Worm (Caenorhabditis elegans) whole organism, L1 larva: ENCODE results near the gene coh-3.

Experiments used
- C04F5.9 ChIP-seq: sonication (generic microtip); optimal IDR thresholded peaks from 2 replicates; lab custom pipeline; 2016; ENCODE audit warnings: missing genetic modification characterization, missing compliant biosample characterization
- C16A3.4 ChIP-seq: fragments of 150-350 bp; optimal IDR thresholded peaks from 2 replicates; lab custom pipeline; 2014; ENCODE audit warnings: missing biosample characterization, missing genetic modification characterization
- C34B4.2 ChIP-seq: sonication (generic microtip); optimal IDR thresholded peaks from 2 replicates; lab custom pipeline; 2017; ENCODE audit warnings: mild to moderate bottlenecking, missing genetic modification characterization, missing compliant biosample characterization
- Y116A8C.19 ChIP-seq: sonication (generic microtip); optimal IDR thresholded peaks from 2 replicates; lab custom pipeline; 2016; ENCODE audit warnings: missing compliant biosample characterization, missing genetic modification characterization, borderline replicate concordance
- aha-1 ChIP-seq: fragments of 150-350 bp; optimal IDR thresholded peaks from 2 replicates; lab custom pipeline; 2014; ENCODE audit warnings: missing biosample characterization, missing genetic modification characterization
- alr-1 ChIP-seq: fragments of 200-800 bp; sonication (Bioruptor generic); optimal IDR thresholded peaks from 2 replicates; lab custom pipeline; 2018; ENCODE audit warnings: borderline replicate concordance, mild to moderate bottlenecking, missing genetic modification characterization, missing compliant biosample characterization
- aly-2 ChIP-seq: fragments of 150-350 bp; optimal IDR thresholded peaks from 2 replicates; lab custom pipeline; 2014; ENCODE audit warnings: missing biosample characterization, missing genetic modification characterization
- ama-1 ChIP-seq: fragments of 150-350 bp; optimal IDR thresholded peaks from 2 replicates; lab custom pipeline; 2014
- blmp-1 ChIP-seq: fragments of 150-350 bp; optimal IDR thresholded peaks from 2 replicates; lab custom pipeline; 2014; ENCODE audit warnings: missing biosample characterization, missing genetic modification characterization
- ceh-90 ChIP-seq: sonication (generic microtip); optimal IDR thresholded peaks from 2 replicates; lab custom pipeline; 2016; ENCODE audit warnings: missing genetic modification characterization, missing compliant biosample characterization
- dpl-1 ChIP-seq, 3 experiments: fragments of 150-350 bp in 2 of 3; sonication (generic microtip) in 1 of 3; optimal IDR thresholded peaks; 2 replicates each; lab custom pipeline; 2014 to 2017; ENCODE audit warnings: missing biosample characterization in 3 of 3, missing genetic modification characterization in 3 of 3, missing genetic modification reagents in 3 of 3
- dsc-1 ChIP-seq: sonication (generic microtip); optimal IDR thresholded peaks from 2 replicates; lab custom pipeline; 2016; ENCODE audit warnings: mild to moderate bottlenecking, missing genetic modification characterization, missing compliant biosample characterization
- efl-1 ChIP-seq, 4 experiments: fragments of 150-350 bp; optimal IDR thresholded peaks in 3 of 4; peaks in 1 of 4; 1 replicate in 1 of 4; 2 replicates in 3 of 4; lab custom pipeline; 2014; ENCODE audit warnings: missing biosample characterization in 2 of 4, missing genetic modification characterization in 2 of 4, missing genetic modification reagents in 2 of 4
- egl-13 ChIP-seq: sonication (generic microtip); optimal IDR thresholded peaks from 2 replicates; lab custom pipeline; 2016; ENCODE audit warnings: missing genotype, missing genetic modification reagents, missing genetic modification characterization, missing compliant biosample characterization
- ets-5 ChIP-seq: fragments of 200-800 bp; sonication (Bioruptor generic); IDR thresholded peaks from 2 replicates; pipeline ENCODE4 v1.3.6; 2022; ENCODE audit warnings: missing genetic modification characterization, missing compliant biosample characterization
- fkh-10 ChIP-seq: sonication (generic microtip); optimal IDR thresholded peaks from 2 replicates; lab custom pipeline; 2017; ENCODE audit warnings: missing biosample characterization, missing genetic modification reagents, missing genetic modification characterization
- fkh-4 ChIP-seq: sonication (generic microtip); optimal IDR thresholded peaks from 2 replicates; lab custom pipeline; 2016; ENCODE audit warnings: missing compliant biosample characterization, missing genetic modification characterization, borderline replicate concordance
- hlh-4 ChIP-seq: sonication (generic microtip); optimal IDR thresholded peaks from 2 replicates; lab custom pipeline; 2016; ENCODE audit warnings: mild to moderate bottlenecking, missing genetic modification characterization, missing compliant biosample characterization
- jun-1 ChIP-seq: fragments of 150-350 bp; optimal IDR thresholded peaks from 2 replicates; lab custom pipeline; 2014; ENCODE audit warnings: missing biosample characterization, missing genetic modification reagents, missing genetic modification characterization
- lin-13 ChIP-seq: fragments of 150-350 bp; optimal IDR thresholded peaks from 2 replicates; lab custom pipeline; 2014; ENCODE audit warnings: missing biosample characterization, missing genetic modification reagents, missing genetic modification characterization
- lin-14 ChIP-seq: fragments of 200-800 bp; sonication (Bioruptor generic); optimal IDR thresholded peaks from 2 replicates; lab custom pipeline; 2018; ENCODE audit warnings: mild to moderate bottlenecking, missing genetic modification characterization, moderate library complexity, missing compliant biosample characterization
- lin-15B ChIP-seq: fragments of 150-350 bp; sonication (generic microtip); optimal IDR thresholded peaks from 3 replicates; lab custom pipeline; 2014; ENCODE audit warnings: missing biosample characterization, missing genetic modification characterization
- lin-39 ChIP-seq: fragments of 150-350 bp; optimal IDR thresholded peaks from 2 replicates; lab custom pipeline; 2014; ENCODE audit warnings: missing biosample characterization, missing genetic modification reagents, missing genetic modification characterization
- lir-3 ChIP-seq: sonication (generic microtip); optimal IDR thresholded peaks from 2 replicates; lab custom pipeline; 2016; ENCODE audit warnings: mild to moderate bottlenecking, missing genetic modification characterization, moderate library complexity, missing compliant biosample characterization; ENCODE audit not compliant: poor library complexity
- mab-9 ChIP-seq: fragments of 200-800 bp; sonication (Bioruptor generic); IDR thresholded peaks from 2 replicates; pipeline ENCODE4 v1.3.6; 2022; ENCODE audit warnings: missing genetic modification reagents, missing genetic modification characterization, missing compliant biosample characterization
- mdl-1 ChIP-seq, 2 experiments: fragments of 150-350 bp; optimal IDR thresholded peaks; 2 replicates each; lab custom pipeline; 2014 to 2017; ENCODE audit warnings: missing biosample characterization in 2 of 2, missing genetic modification characterization in 2 of 2, inconsistent platforms in 1 of 2
- nhr-11 ChIP-seq: fragments of 150-350 bp; optimal IDR thresholded peaks from 2 replicates; lab custom pipeline; 2014; ENCODE audit warnings: missing biosample characterization, missing genetic modification characterization
- nhr-12 ChIP-seq: sonication (generic microtip); optimal IDR thresholded peaks from 2 replicates; lab custom pipeline; 2017; ENCODE audit warnings: missing biosample characterization, missing genetic modification characterization
- nhr-19 ChIP-seq: fragments of 200-800 bp; sonication (Bioruptor generic); conservative IDR thresholded peaks from 2 replicates; pipeline ENCODE4 v1.3.6; 2022; ENCODE audit warnings: missing genetic modification characterization, missing compliant biosample characterization
- nhr-237 ChIP-seq: fragments of 150-350 bp; optimal IDR thresholded peaks from 2 replicates; lab custom pipeline; 2014; ENCODE audit warnings: missing biosample characterization, missing genetic modification characterization
- nhr-71 ChIP-seq: sonication (generic microtip); optimal IDR thresholded peaks from 2 replicates; lab custom pipeline; 2016; ENCODE audit warnings: mild to moderate bottlenecking, missing genetic modification characterization, moderate library complexity, missing compliant biosample characterization
- nhr-77 ChIP-seq: fragments of 150-350 bp; optimal IDR thresholded peaks from 2 replicates; lab custom pipeline; 2014; ENCODE audit warnings: missing biosample characterization, missing genetic modification characterization
- nhr-84 ChIP-seq: sonication (generic microtip); optimal IDR thresholded peaks from 2 replicates; lab custom pipeline; 2017; ENCODE audit warnings: missing biosample characterization, missing genetic modification characterization
- nhr-85 ChIP-seq: sonication (generic microtip); peaks from one replicate; lab custom pipeline; 2016; ENCODE audit warnings: missing genetic modification characterization, inconsistent platforms, missing compliant biosample characterization
- pag-3 ChIP-seq: sonication (generic microtip); optimal IDR thresholded peaks from 2 replicates; lab custom pipeline; 2017; ENCODE audit warnings: missing genetic modification characterization, mild to moderate bottlenecking, missing compliant biosample characterization, antibody characterized with exemption, borderline replicate concordance; ENCODE audit not compliant: insufficient read depth
- pax-3 ChIP-seq: fragments of 200-800 bp; sonication (Bioruptor generic); optimal IDR thresholded peaks from 2 replicates; lab custom pipeline; 2018; ENCODE audit warnings: mild to moderate bottlenecking, missing genetic modification characterization, moderate library complexity, missing compliant biosample characterization
- pqm-1 ChIP-seq: sonication (generic microtip); optimal IDR thresholded peaks from 3 replicates; lab custom pipeline; 2017; ENCODE audit warnings: missing biosample characterization, missing genetic modification characterization
- rnt-1 ChIP-seq: sonication (generic microtip); optimal IDR thresholded peaks from 2 replicates; lab custom pipeline; 2016; ENCODE audit warnings: mild to moderate bottlenecking, missing genetic modification characterization, moderate library complexity, missing compliant biosample characterization
- skn-1 ChIP-seq: fragments of 150-350 bp; optimal IDR thresholded peaks from 2 replicates; lab custom pipeline; 2014; ENCODE audit warnings: missing biosample characterization, missing genetic modification characterization
- snpc-4 ChIP-seq: fragments of 150-350 bp; optimal IDR thresholded peaks from 2 replicates; lab custom pipeline; 2014; ENCODE audit warnings: missing biosample characterization, missing genetic modification characterization
- snu-23 ChIP-seq: sonication (generic microtip); optimal IDR thresholded peaks from 2 replicates; lab custom pipeline; 2016; ENCODE audit warnings: missing genetic modification characterization, missing compliant biosample characterization
- sox-4 ChIP-seq: sonication (generic microtip); optimal IDR thresholded peaks from 2 replicates; lab custom pipeline; 2016; ENCODE audit warnings: missing genetic modification characterization, missing compliant biosample characterization
- sptf-1 ChIP-seq: fragments of 150-350 bp; optimal IDR thresholded peaks from 2 replicates; lab custom pipeline; 2014; ENCODE audit warnings: missing biosample characterization, missing genetic modification characterization
- unc-30 ChIP-seq: sonication (generic microtip); optimal IDR thresholded peaks from 2 replicates; lab custom pipeline; 2017; ENCODE audit warnings: missing biosample characterization, missing genetic modification characterization
- unc-62 ChIP-seq: fragments of 150-350 bp; optimal IDR thresholded peaks from 2 replicates; lab custom pipeline; 2014; ENCODE audit warnings: missing biosample characterization, missing genetic modification reagents, missing genetic modification characterization
- unc-98 ChIP-seq: fragments of 200-800 bp; sonication (Bioruptor generic); IDR thresholded peaks from 2 replicates; pipeline ENCODE4 v1.3.6; 2022; ENCODE audit warnings: missing genetic modification characterization, missing compliant biosample characterization
- vab-15 ChIP-seq: sonication (generic microtip); optimal IDR thresholded peaks from 2 replicates; lab custom pipeline; 2017; ENCODE audit warnings: missing genotype, mild to moderate bottlenecking, missing genetic modification characterization, missing compliant biosample characterization
- xbp-1 ChIP-seq: sonication (generic microtip); optimal IDR thresholded peaks from 2 replicates; lab custom pipeline; 2016; ENCODE audit warnings: missing genetic modification characterization, missing compliant biosample characterization
- zag-1 ChIP-seq: fragments of 150-350 bp; optimal IDR thresholded peaks from 2 replicates; lab custom pipeline; 2014; ENCODE audit warnings: missing biosample characterization, missing genetic modification characterization
- ztf-11 ChIP-seq, 2 experiments: sonication (generic microtip); optimal IDR thresholded peaks; 2 replicates each; lab custom pipeline; 2016 to 2017; ENCODE audit warnings: missing genetic modification characterization in 2 of 2, missing biosample characterization in 1 of 2, missing compliant biosample characterization in 1 of 2

Gene coh-3

DNA sequence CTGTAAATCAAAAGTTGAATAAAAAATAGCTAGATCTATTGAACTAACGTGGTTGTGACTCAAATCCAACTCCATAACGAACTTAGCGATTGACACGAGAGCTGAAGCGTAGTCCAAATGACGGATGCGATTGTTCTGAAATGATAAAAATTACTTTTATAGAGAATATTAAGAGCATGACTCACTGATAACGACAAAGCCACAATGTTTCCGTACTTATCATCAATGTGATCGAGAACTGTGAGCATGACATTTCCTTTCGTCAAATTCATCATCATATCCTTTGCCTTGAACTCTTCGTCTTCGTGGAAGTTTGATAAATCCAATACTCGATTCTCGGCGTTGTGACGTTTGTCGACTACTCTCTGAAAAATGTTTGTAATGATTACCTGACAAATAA is 43.2 kb upstream of the coh-3 start (continued):
- TF ChIP-seq lin-39 (tag; lab: Kevin White, UChicago), result no peak
- TF ChIP-seq lin-14 (GFP tag; lab: Kevin White, UChicago), result no peak
- TF ChIP-seq ama-1 (lab: Kevin White, UChicago), result no peak
- TF ChIP-seq blmp-1 (tag; lab: Kevin White, UChicago), result no peak
- no peak for TF ChIP-seq snu-23 (GFP tag; lab: Kevin White, UChicago)
- no peak for TF ChIP-seq pqm-1

DNA sequence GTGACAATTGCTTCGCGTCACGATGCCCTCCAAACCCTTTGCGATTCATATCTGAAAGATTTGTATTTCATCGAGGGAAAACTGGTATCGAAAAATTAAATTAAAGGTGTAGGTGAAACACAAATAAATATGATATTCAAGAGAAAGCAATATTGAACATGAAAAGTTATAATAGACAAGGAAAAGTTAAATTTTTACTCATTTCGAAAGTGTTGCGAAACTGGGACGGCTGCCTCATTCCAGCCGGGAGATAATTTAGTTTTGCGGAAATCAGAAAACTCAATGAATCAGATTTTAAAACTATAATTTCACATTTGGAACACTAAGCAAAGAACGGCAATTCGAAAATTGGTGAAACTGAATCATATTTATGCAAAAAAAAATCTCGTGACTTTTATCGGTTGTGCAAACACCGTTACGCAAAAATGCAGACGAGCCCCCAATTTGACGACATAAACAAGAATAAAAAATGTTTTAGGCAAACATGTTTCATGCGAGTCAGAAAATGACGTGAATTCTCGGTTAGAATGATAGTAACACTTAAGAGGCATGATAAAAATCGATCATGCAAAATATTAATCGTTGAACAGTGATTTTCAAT is 42.2 kb upstream of the coh-3 start, which contains the start of the genes nxf-1 and C15H11.11:
TSS of gene nxf-1 (minus strand) at position 51 of the 601 bp plus-strand sequence.
TSS of gene C15H11.11 (plus strand) at position 536 of the 601 bp plus-strand sequence.
- TF ChIP-seq nhr-85 (tag; lab: Kevin White, UChicago) (peak; percentile 79), skn-1 (peak; percentile 11), Y116A8C.19 (tag; lab: Kevin White, UChicago) (no peak), sptf-1 (tag; lab: Kevin White, UChicago) (no peak), C34B4.2 (tag; lab: Kevin White, UChicago) (no peak), aly-2 (tag; lab: Kevin White, UChicago) (no peak), hlh-4 (no peak), blmp-1 (tag; lab: Kevin White, UChicago) (peak; percentile 60), mab-9 (GFP tag; lab: Robert Waterston, UW) (no peak), alr-1 (tag; lab: Kevin White, UChicago) (no peak), fkh-4 (tag; lab: Kevin White, UChicago) (no peak), ets-5 (no peak), fkh-10 (peak; percentile 33), lin-14 (GFP tag; lab: Kevin White, UChicago) (peak; percentile 80), egl-13 (tag; lab: Kevin White, UChicago) (peak; percentile 4), nhr-84 (tag; lab: Kevin White, UChicago) (no peak), ceh-90 (no peak), rnt-1 (tag; lab: Kevin White, UChicago) (peak; percentile 68), aha-1 (tag; lab: Kevin White, UChicago) (no peak), dpl-1 (GFP tag; optimal IDR thresholded peaks at IDR 0.05; lab: Kevin White, UChicago) (peak; percentile 59 to 78 (median 77)), zag-1 (no peak), lin-15B (tag; lab: Kevin White, UChicago) (peak; percentile 21), jun-1 (peak; percentile 50), nhr-19 (GFP tag; lab: Robert Waterston, UW) (peak; percentile 75), unc-62 (GFP tag; lab: Kevin White, UChicago) (no peak), lin-13 (peak; percentile 64), nhr-77 (no peak), vab-15 (no peak), pag-3 (no peak), efl-1 (optimal IDR thresholded peaks at IDR 0.05; lab: Kevin White, UChicago) (peak; percentile 69 to 77), efl-1 (GFP tag; optimal IDR thresholded peaks at IDR 0.05 in 1 of 2; lab: Kevin White, UChicago) (peak; percentile 75 to 97), lir-3 (tag; lab: Kevin White, UChicago) (peak; percentile 14), C16A3.4 (tag; lab: Kevin White, UChicago) (peak; percentile 62), mdl-1 (tag; optimal IDR thresholded peaks at IDR 0.05; lab: Kevin White, UChicago) (peak in 1 of 2 experiments; percentile 74), dsc-1 (tag; lab: Kevin White, UChicago) (peak; percentile 68), xbp-1 (tag; lab: Kevin White, UChicago) (peak; percentile 76), nhr-237 (tag; lab: Kevin White, UChicago) (no peak), unc-98 (0 out of 2 replicates have a peak, but pooled peaks have one; percentile 9), nhr-12 (tag; lab: Kevin White, UChicago) (no peak), nhr-71 (tag; lab: Kevin White, UChicago) (peak; percentile 88), sox-4 (tag; lab: Kevin White, UChicago) (peak; percentile 1), unc-30 (tag; lab: Kevin White, UChicago) (no peak), nhr-11 (tag; lab: Kevin White, UChicago) (peak; percentile 22), pax-3 (tag; lab: Kevin White, UChicago) (peak; percentile 49), C04F5.9 (tag; lab: Kevin White, UChicago) (no peak), snpc-4 (peak; percentile 62), ztf-11 (tag; optimal IDR thresholded peaks at IDR 0.05; lab: Kevin White, UChicago) (no peak)
